Fruit fly (Drosophila melanogaster) S2 (cell line): ENCODE results near the gene CG14362.

Experiments
- CG8478 ChIP-seq: fragments of >200 bp; optimal IDR thresholded peaks from 2 replicates; lab custom pipeline; 2018
- CTCF ChIP-seq, 2 experiments: fragments of >200 bp; optimal IDR thresholded peaks; 2 replicates each; lab custom pipeline; 2018

DNA sequence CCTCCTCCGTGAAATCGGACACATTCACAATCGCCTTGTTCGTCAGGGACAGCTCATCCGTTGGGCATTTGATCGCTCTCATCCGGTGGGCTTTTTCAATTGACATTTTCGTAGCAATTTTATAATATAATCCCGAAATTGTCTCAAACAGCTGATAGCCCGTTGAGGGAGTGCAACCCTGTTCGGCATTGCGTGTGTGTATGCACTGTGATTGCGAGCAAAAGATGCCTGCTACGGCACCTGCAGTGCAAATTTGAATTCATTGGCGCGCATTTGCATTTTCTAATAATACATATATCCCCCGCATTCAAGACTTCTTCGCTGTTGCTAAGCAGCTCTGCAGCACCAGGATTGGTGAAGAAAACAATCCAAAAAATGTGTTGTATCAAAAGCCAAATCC lies 17.4 kb downstream of the CG14362 start, which contains the start of gene Nsf2:
- TF ChIP-seq CG8478 (lab: Kevin White, UChicago) (no peak), CTCF (optimal IDR thresholded peaks at IDR 0.05; lab: Kevin White, UChicago) (peak in 1 of 2 experiments; percentile 46)
